Fruit fly (Drosophila melanogaster) whole organism, pupa: ENCODE data around the gene IleRS-m.

Experiments used
- CG10348 ChIP-seq: fragments of 200-800 bp; sonication (Bioruptor generic); IDR thresholded peaks from 2 replicates; pipeline ENCODE4 v1.3.6; 2022; ENCODE audit warnings: missing biosample characterization, missing genetic modification characterization
- CG12605 ChIP-seq: fragments of 200-800 bp; sonication (Bioruptor generic); IDR thresholded peaks from 2 replicates; pipeline ENCODE4 v1.3.6; 2022; ENCODE audit warnings: missing biosample characterization, missing genetic modification characterization
- CG13204 ChIP-seq: fragments of 200-800 bp; sonication (Bioruptor generic); optimal IDR thresholded peaks from 2 replicates; lab custom pipeline; 2018; ENCODE audit warnings: missing biosample characterization, mild to moderate bottlenecking, missing genetic modification characterization, moderate library complexity
- CG14655 ChIP-seq: fragments of 200-800 bp; sonication (Bioruptor generic); optimal IDR thresholded peaks from 3 replicates; lab custom pipeline; 2017; ENCODE audit warnings: mild to moderate bottlenecking, missing biosample characterization, missing genetic modification reagents, missing genetic modification characterization
- CG15710 ChIP-seq: fragments of 200-800 bp; sonication (Bioruptor generic); optimal IDR thresholded peaks from 2 replicates; lab custom pipeline; 2018; ENCODE audit warnings: missing biosample characterization, mild to moderate bottlenecking, missing genetic modification characterization, moderate library complexity
- CG17806 ChIP-seq: fragments of 200-800 bp; sonication (Bioruptor generic); optimal IDR thresholded peaks from 2 replicates; lab custom pipeline; 2018; ENCODE audit warnings: missing biosample characterization, mild to moderate bottlenecking, missing genetic modification characterization, moderate library complexity
- CG32121 ChIP-seq: fragments of 200-800 bp; sonication (Bioruptor generic); IDR thresholded peaks from 2 replicates; pipeline ENCODE4 v1.3.6; 2022; ENCODE audit warnings: missing biosample characterization, missing genetic modification characterization
- CG34367 ChIP-seq: fragments of 200-800 bp; sonication (Bioruptor generic); optimal IDR thresholded peaks from 2 replicates; lab custom pipeline; 2018; ENCODE audit warnings: missing biosample characterization, mild to moderate bottlenecking, missing genetic modification characterization
- CG4496 ChIP-seq: fragments of 200-800 bp; sonication (Bioruptor generic); IDR thresholded peaks from 3 replicates; pipeline ENCODE4 v1.3.6; 2022; ENCODE audit warnings: missing biosample characterization, missing genetic modification characterization
- CG8159 ChIP-seq: fragments of 200-800 bp; sonication (Bioruptor generic); optimal IDR thresholded peaks from 3 replicates; lab custom pipeline; 2018; ENCODE audit warnings: missing biosample characterization, mild to moderate bottlenecking, missing genetic modification characterization, moderate library complexity
- CG8301 ChIP-seq: fragments of 200-800 bp; sonication (Bioruptor generic); optimal IDR thresholded peaks from 2 replicates; lab custom pipeline; 2018; ENCODE audit warnings: missing biosample characterization, mild to moderate bottlenecking, missing genetic modification characterization
- CG9948 ChIP-seq: fragments of 200-800 bp; sonication (Bioruptor generic); optimal IDR thresholded peaks from 2 replicates; lab custom pipeline; 2018; ENCODE audit warnings: missing biosample characterization, mild to moderate bottlenecking, missing genetic modification characterization, moderate library complexity
- D1 ChIP-seq: fragments of 200-800 bp; sonication (Bioruptor generic); optimal IDR thresholded peaks from 2 replicates; lab custom pipeline; 2018; ENCODE audit warnings: missing biosample characterization, mild to moderate bottlenecking, missing genetic modification characterization, moderate library complexity
- EcR ChIP-seq: fragments of 200-800 bp; sonication (Bioruptor generic); optimal IDR thresholded peaks from 3 replicates; lab custom pipeline; 2019; ENCODE audit warnings: missing biosample characterization, missing genetic modification characterization, mild to moderate bottlenecking, moderate library complexity, missing genetic modification reagents
- Ets98B ChIP-seq: fragments of 200-800 bp; sonication (Bioruptor generic); IDR thresholded peaks from 2 replicates; pipeline ENCODE4 v1.3.6; 2022; ENCODE audit warnings: missing biosample characterization, missing genetic modification characterization
- Pif1A ChIP-seq: fragments of 200-800 bp; sonication (Bioruptor generic); optimal IDR thresholded peaks from 3 replicates; lab custom pipeline; 2016; ENCODE audit warnings: missing biosample characterization, missing genetic modification characterization
- Pif1B ChIP-seq: fragments of 200-800 bp; sonication (Bioruptor generic); optimal IDR thresholded peaks from 3 replicates; lab custom pipeline; 2016; ENCODE audit warnings: missing biosample characterization, missing genetic modification characterization
- Snoo ChIP-seq: fragments of 200-800 bp; sonication (Bioruptor generic); optimal IDR thresholded peaks from 3 replicates; lab custom pipeline; 2017; ENCODE audit warnings: missing biosample characterization, mild to moderate bottlenecking, missing genetic modification characterization, inconsistent platforms
- fd96Ca ChIP-seq: fragments of 200-800 bp; sonication (Bioruptor generic); IDR thresholded peaks from 3 replicates; pipeline ENCODE4 v1.3.6; 2022; ENCODE audit warnings: missing biosample characterization, missing genetic modification characterization
- gl ChIP-seq: fragments of 200-800 bp; sonication (Bioruptor generic); optimal IDR thresholded peaks from 2 replicates; lab custom pipeline; 2018; ENCODE audit warnings: missing biosample characterization, mild to moderate bottlenecking, missing genetic modification characterization
- rn ChIP-seq: fragments of 200-800 bp; sonication (Bioruptor generic); IDR thresholded peaks from 2 replicates; pipeline ENCODE4 v1.3.6; 2022; ENCODE audit warnings: missing biosample characterization, missing genetic modification characterization

IleRS-m gene

dm6 chr3L:16145282-16145681, 45.2 kb downstream of the IleRS-m start:
- TF ChIP-seq CG8159 (no peak), Snoo (tag; lab: Kevin White, UChicago) (peak; percentile 64)

- no peak for TF ChIP-seq CG14655 (GFP tag; lab: Kevin White, UChicago)
- no peak for TF ChIP-seq EcR
- no peak for TF ChIP-seq CG8159
- no peak for TF ChIP-seq CG10348
- TF ChIP-seq CG13204 = no peak
- TF ChIP-seq CG8301 = no peak
These were observed 46.0 kb downstream of the IleRS-m start for dm6 chr3L:16145931-16146538.

DNA sequence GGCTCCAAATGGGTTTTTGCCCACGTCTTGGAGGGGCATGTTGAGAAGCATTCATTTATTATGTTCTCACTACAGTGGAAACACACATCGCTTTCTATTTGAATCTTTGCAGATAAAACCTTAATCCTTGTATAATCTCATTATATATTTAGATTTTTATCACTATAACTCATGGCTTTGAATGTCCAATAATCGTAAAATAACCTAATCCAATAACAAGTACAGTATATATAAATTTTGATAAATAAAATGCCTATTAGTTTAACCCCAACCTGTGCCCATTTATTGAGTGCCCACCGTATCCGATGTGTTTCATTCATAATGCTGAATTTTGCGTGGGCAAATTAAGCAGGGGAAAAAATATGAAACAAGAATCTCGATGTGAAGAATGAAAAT, 46.5 kb downstream of the IleRS-m start:
- TF ChIP-seq CG8301 = no peak
- TF ChIP-seq CG14655 (GFP tag; lab: Kevin White, UChicago) = no peak

DNA sequence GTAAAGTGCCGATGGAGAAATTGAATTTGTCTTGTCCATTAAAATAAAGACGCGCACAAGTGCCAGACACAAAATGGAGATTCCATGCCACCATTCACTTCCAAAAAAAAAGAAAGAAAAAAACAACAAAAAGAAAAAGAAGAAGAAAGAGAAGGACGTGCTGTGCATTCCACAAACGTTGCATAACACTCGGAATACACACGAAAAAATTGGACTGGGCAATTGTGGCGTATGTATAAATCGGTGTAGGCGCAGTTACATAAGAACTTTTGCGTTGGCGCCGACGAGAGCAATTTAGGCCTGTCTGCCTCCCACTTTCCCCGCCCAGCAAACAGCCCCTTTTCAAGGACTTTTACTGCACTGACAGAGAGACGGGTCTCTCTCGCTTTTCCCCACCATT, 47.2 kb downstream of the IleRS-m start:
- no peak for TF ChIP-seq CG8301
- peak; percentile 17 for TF ChIP-seq CG13204

DNA sequence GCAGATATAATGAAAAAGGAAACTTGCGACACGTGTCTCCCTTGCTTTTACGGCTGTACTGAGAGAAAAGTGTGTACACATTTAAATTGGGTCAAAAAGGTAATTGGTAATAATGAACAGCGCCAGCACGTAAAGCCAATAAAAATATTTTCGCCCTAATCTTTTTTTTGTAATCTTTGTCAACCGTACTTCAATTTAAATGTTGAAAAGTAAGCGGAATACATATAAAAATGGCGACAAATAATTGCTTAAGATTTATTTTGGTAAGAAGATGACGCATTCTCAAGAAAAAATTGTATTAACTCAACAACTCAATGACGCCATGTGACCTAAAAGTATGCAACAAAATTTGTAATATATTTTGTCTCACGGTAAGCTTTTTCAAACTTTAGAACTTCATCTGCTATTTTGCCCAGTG, 47.7 kb downstream of the IleRS-m start:
- TF ChIP-seq CG15710 (tag; lab: Kevin White, UChicago) (peak; percentile 41), CG9948 (tag; lab: Kevin White, UChicago) (peak; percentile 43), CG8301 (peak; percentile 48), CG32121 (GFP tag; lab: Robert Waterston, UW) (no peak), CG14655 (GFP tag; lab: Kevin White, UChicago) (peak; percentile 56), CG8159 (peak; percentile 64), Pif1A (peak; percentile 45), CG17806 (tag; lab: Kevin White, UChicago) (peak; percentile 26), CG10348 (no peak), Ets98B (GFP tag; lab: Robert Waterston, UW) (no peak), Pif1B (GFP tag; lab: Kevin White, UChicago) (peak; percentile 52), rn (GFP tag; lab: Robert Waterston, UW) (no peak), Snoo (tag; lab: Kevin White, UChicago) (peak; percentile 24), CG13204 (no peak), D1 (tag; lab: Kevin White, UChicago) (no peak), CG4496 (GFP tag; lab: Robert Waterston, UW) (no peak)

DNA sequence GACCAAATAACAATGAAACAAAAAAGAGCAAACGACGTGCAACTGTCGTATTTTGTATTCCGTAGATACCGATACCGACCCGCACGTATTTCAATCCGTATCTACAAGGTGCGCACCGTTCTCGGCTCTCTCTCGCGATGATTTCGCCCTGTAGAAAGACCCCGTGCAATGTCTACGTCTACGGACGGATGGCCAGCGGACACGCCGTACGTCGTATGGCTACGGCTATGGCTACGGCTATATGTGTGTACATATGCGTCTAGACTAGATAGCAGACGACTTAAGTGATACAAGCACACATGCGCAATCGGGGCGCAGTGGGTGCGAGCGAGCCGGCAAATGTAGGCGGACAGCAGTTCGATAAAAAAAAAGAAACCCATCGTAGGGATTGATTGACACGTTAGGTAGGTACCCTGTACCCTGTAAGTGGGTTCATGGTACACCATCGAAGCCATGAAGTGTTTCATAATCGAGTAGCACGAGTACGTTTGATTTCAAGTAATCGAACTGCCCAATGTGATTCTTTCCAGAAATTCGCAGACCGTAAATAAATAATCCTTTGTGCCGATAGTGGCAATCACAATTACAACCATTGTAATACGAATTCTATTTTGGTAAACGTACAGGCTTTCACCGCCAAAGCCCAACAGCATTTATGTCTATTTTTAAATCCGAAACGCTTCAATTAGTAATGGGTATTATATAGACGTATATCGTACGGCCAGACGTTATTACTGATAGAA, 49.5 kb downstream of the IleRS-m start:
- TF ChIP-seq D1 (tag; lab: Kevin White, UChicago) (no peak), CG17806 (tag; lab: Kevin White, UChicago) (no peak), CG12605 (no peak), Pif1B (GFP tag; lab: Kevin White, UChicago) (no peak), Ets98B (GFP tag; lab: Robert Waterston, UW) (no peak), CG14655 (GFP tag; lab: Kevin White, UChicago) (no peak), EcR (no peak), rn (GFP tag; lab: Robert Waterston, UW) (no peak), fd96Ca (GFP tag; lab: Robert Waterston, UW) (no peak), CG13204 (peak; percentile 25), gl (no peak), CG8301 (peak; percentile 10), CG8159 (peak; percentile 52), CG4496 (GFP tag; lab: Robert Waterston, UW) (no peak), CG9948 (tag; lab: Kevin White, UChicago) (peak; percentile 14), CG32121 (GFP tag; lab: Robert Waterston, UW) (no peak), Pif1A (no peak), Snoo (tag; lab: Kevin White, UChicago) (peak; percentile 52), CG10348 (no peak), CG34367 (tag; lab: Kevin White, UChicago) (no peak), CG15710 (tag; lab: Kevin White, UChicago) (peak; percentile 11)

- TF ChIP-seq Pif1A (no peak), EcR (peak; percentile 72), D1 (tag; lab: Kevin White, UChicago) (no peak), rn (GFP tag; lab: Robert Waterston, UW) (no peak), CG8159 (no peak), CG13204 (no peak), fd96Ca (GFP tag; lab: Robert Waterston, UW) (no peak), Ets98B (GFP tag; lab: Robert Waterston, UW) (no peak), CG4496 (GFP tag; lab: Robert Waterston, UW) (no peak), CG32121 (GFP tag; lab: Robert Waterston, UW) (peak; percentile 43), Pif1B (GFP tag; lab: Kevin White, UChicago) (no peak), CG12605 (no peak), CG10348 (no peak)
These were observed 50.1 kb downstream of the IleRS-m start for dm6 chr3L:16150161-16150538.
